Fruit fly (Drosophila melanogaster): ENCODE results near the gene grp.

Gene grp

DNA sequence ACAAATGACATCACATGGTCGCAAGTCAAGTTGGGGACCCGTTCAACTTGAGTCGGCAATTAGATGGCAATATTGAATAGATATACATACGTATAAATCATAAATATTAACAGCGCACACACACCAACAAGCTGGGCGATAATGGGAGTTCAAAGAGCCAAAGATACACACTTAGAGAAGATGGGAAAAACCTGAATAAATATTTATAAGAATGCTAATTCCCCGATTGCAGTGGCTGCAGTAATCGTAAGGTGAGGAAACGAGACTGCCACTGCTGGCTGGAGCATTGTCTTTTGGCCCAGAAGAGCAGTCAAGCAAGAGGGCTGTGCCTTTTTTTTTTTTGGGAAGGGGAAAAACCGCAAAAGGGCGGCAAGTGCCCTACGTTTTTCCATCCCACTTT is 30.4 kb downstream of the grp start (continued):
- no peak for TF ChIP-seq Gug (GFP tag; IDR thresholded peaks at IDR 0.05)
- no peak for TF ChIP-seq gsb-n (tag; optimal IDR thresholded peaks at IDR 0.05)
- TF ChIP-seq Hr78 (GFP tag; optimal IDR thresholded peaks at IDR 0.05): no peak
- no peak for TF ChIP-seq CG11398 (GFP tag; optimal IDR thresholded peaks at IDR 0.05)
- TF ChIP-seq CG2116 (GFP tag; optimal IDR thresholded peaks at IDR 0.05): no peak
- TF ChIP-seq CG2875 (GFP tag; optimal IDR thresholded peaks at IDR 0.05): no peak
- TF ChIP-seq org-1 (GFP tag; optimal IDR thresholded peaks at IDR 0.05): no peak
- TF ChIP-seq bbx (GFP tag; IDR thresholded peaks at IDR 0.05; ENCODE audit: partially characterized antibody): no peak
- TF ChIP-seq CoRest (tag; optimal IDR thresholded peaks at IDR 0.05): no peak
- no peak for TF ChIP-seq Oaz (GFP tag; IDR thresholded peaks at IDR 0.05)
- TF ChIP-seq CG6765 (GFP tag; optimal IDR thresholded peaks at IDR 0.05): no peak
- no peak for TF ChIP-seq Jarid2 (GFP tag; optimal IDR thresholded peaks at IDR 0.05)
- TF ChIP-seq CG32772 (GFP tag; IDR thresholded peaks at IDR 0.05): no peak
- no peak for TF ChIP-seq Hmr (GFP tag; optimal IDR thresholded peaks at IDR 0.05)
- no peak for TF ChIP-seq Abd-B (GFP tag; optimal IDR thresholded peaks at IDR 0.05)
- TF ChIP-seq CG1603 (tag; optimal IDR thresholded peaks at IDR 0.05): no peak
- TF ChIP-seq gro (GFP tag; optimal IDR thresholded peaks at IDR 0.05): no peak
- TF ChIP-seq br (optimal IDR thresholded peaks at IDR 0.05): no peak
- no peak for TF ChIP-seq CG11723 (GFP tag; optimal IDR thresholded peaks at IDR 0.05)
- no peak for TF ChIP-seq fd3F (GFP tag; optimal IDR thresholded peaks at IDR 0.05)
- no peak for TF ChIP-seq pan (optimal IDR thresholded peaks at IDR 0.05)
- no peak for TF ChIP-seq pan (GFP tag; optimal IDR thresholded peaks at IDR 0.05 in 1 of 2, IDR thresholded peaks at IDR 0.05 in 1 of 2)
- TF ChIP-seq CG11085 (GFP tag; IDR thresholded peaks at IDR 0.05): no peak
- TF ChIP-seq knrl (GFP tag; IDR thresholded peaks at IDR 0.05; ENCODE audit: partially characterized antibody): no peak
- TF ChIP-seq inv (GFP tag; IDR thresholded peaks at IDR 0.05; ENCODE audit: partially characterized antibody): no peak
- peak; percentile 62 for TF ChIP-seq Med (GFP tag)
- TF ChIP-seq vvl (GFP tag; IDR thresholded peaks at IDR 0.05): peak; percentile 60; the same call in 1 of the 2 replicates
- peak; percentile 60 for TF ChIP-seq sens (GFP tag)
- no peak for TF ChIP-seq CG10979 (tag; optimal IDR thresholded peaks at IDR 0.05)
- TF ChIP-seq CG11696 (GFP tag; IDR thresholded peaks at IDR 0.05): no peak
- TF ChIP-seq Stat92E (GFP tag; optimal IDR thresholded peaks at IDR 0.05): no peak
- no peak for TF ChIP-seq CkIIα-i1 (GFP tag; IDR thresholded peaks at IDR 0.05)

DNA sequence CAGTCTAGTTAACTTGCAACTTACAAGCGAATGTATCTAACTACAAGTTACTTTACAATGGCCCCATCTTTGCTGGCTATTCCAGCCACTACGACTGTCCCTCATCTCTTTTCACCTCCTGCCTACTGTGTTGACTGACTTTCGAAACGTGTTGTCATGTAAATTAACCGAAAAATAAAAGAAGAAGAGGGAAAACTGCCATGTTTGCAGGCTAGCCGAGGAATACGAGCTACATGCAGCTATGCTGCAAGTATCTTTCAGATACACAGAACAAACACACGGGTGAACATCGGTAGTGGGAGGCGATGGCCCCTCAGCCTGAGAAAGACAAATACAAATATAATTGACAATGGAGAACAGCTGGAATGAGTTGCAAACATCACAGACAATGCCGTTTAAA is 30.8 kb downstream of the grp start:
- 0 out of 3 replicates have a peak, but pooled peaks have one; percentile 38 for TF ChIP-seq ci (GFP tag; IDR thresholded peaks at IDR 0.05)
- no peak for TF ChIP-seq Bdp1 (GFP tag; optimal IDR thresholded peaks at IDR 0.05)
- peak; percentile 18 for TF ChIP-seq CG2875 (GFP tag; optimal IDR thresholded peaks at IDR 0.05)
- peak; percentile 18 for TF ChIP-seq nau (GFP tag; optimal IDR thresholded peaks at IDR 0.05)
- TF ChIP-seq CG10431 (GFP tag; optimal IDR thresholded peaks at IDR 0.05): peak; percentile 86
- peak; percentile 68 for TF ChIP-seq kni (GFP tag; optimal IDR thresholded peaks at IDR 0.05)
- peak; percentile 20; the same call in 1 of the 2 replicates for TF ChIP-seq Awh (GFP tag; IDR thresholded peaks at IDR 0.05)
- peak; percentile 25 for TF ChIP-seq CG17385 (GFP tag; optimal IDR thresholded peaks at IDR 0.05)
- 0 out of 2 replicates have a peak, but pooled peaks have one; percentile 11 for TF ChIP-seq Xrp1 (GFP tag; IDR thresholded peaks at IDR 0.05)
- no peak for TF ChIP-seq emc (GFP tag; optimal IDR thresholded peaks at IDR 0.05)
- TF ChIP-seq CG7745 (tag; optimal IDR thresholded peaks at IDR 0.05): no peak
- 0 out of 3 replicates have a peak, but pooled peaks have one; percentile 9 for TF ChIP-seq CG11695 (GFP tag; IDR thresholded peaks at IDR 0.05)
- peak; percentile 6 for TF ChIP-seq CG1603 (tag; optimal IDR thresholded peaks at IDR 0.05)
- TF ChIP-seq eve (GFP tag; optimal IDR thresholded peaks at IDR 0.05): peak in 1 of 2 experiments; percentile 31
- no peak for TF ChIP-seq CG11093 (GFP tag; IDR thresholded peaks at IDR 0.05)
- TF ChIP-seq CG4360 (GFP tag; IDR thresholded peaks at IDR 0.05): 0 out of 2 replicates have a peak, but pooled peaks have one; percentile 14
- TF ChIP-seq ATbp (GFP tag; optimal IDR thresholded peaks at IDR 0.05): peak; percentile 35
- peak; percentile 14 for TF ChIP-seq Med (GFP tag)
- TF ChIP-seq Asciz (GFP tag; optimal IDR thresholded peaks at IDR 0.05): peak; percentile 25
